Worm (Caenorhabditis elegans) whole organism, young adult: ENCODE results near the gene ZK809.1.

ENCODE experiments used
- F22D6.2 ChIP-seq: sonication (generic microtip); optimal IDR thresholded peaks from 2 replicates; lab custom pipeline; 2016; ENCODE audit warnings: mild to moderate bottlenecking, missing genetic modification characterization, missing compliant biosample characterization
- K11D2.4 ChIP-seq: fragments of 200-800 bp; sonication (Bioruptor generic); IDR thresholded peaks from 2 replicates; pipeline ENCODE4 v1.3.6; 2022; ENCODE audit warnings: missing genetic modification reagents, missing genetic modification characterization, missing compliant biosample characterization
- Y67H2A.10 ChIP-seq: fragments of 200-800 bp; sonication (Bioruptor generic); conservative IDR thresholded peaks from 2 replicates; pipeline ENCODE4 v1.3.6; 2022; ENCODE audit warnings: missing genetic modification reagents, missing genetic modification characterization, missing compliant biosample characterization
- chd-7 ChIP-seq: sonication (generic microtip); optimal IDR thresholded peaks from 2 replicates; lab custom pipeline; 2016; ENCODE audit warnings: mild to moderate bottlenecking, missing genetic modification characterization, moderate library complexity, missing compliant biosample characterization
- madf-6 ChIP-seq: fragments of 200-800 bp; sonication (Bioruptor generic); IDR thresholded peaks from 2 replicates; pipeline ENCODE4 v1.3.6; 2022; ENCODE audit warnings: missing genetic modification reagents, missing genetic modification characterization, missing compliant biosample characterization
- nhr-80 ChIP-seq: sonication (generic microtip); optimal IDR thresholded peaks from 2 replicates; lab custom pipeline; 2016; ENCODE audit warnings: missing genetic modification characterization, missing compliant biosample characterization
- nhr-90 ChIP-seq: sonication (generic microtip); optimal IDR thresholded peaks from 2 replicates; lab custom pipeline; 2016; ENCODE audit warnings: missing genotype, mild to moderate bottlenecking, missing genetic modification characterization, missing compliant biosample characterization
- pha-4 ChIP-seq: fragments of 150-350 bp; sonication (generic microtip); optimal IDR thresholded peaks from 2 replicates; lab custom pipeline; 2014; ENCODE audit warnings: missing biosample characterization, missing genetic modification reagents, missing genetic modification characterization
- snpc-4 ChIP-seq, 5 experiments: fragments of 150-350 bp in 1 of 5; sonication (generic microtip) in 4 of 5; optimal IDR thresholded peaks; 2 replicates each; lab custom pipeline; 2014 to 2018; ENCODE audit warnings: missing genetic modification characterization in 5 of 5, missing biosample characterization in 3 of 5, antibody characterized with exemption in 2 of 5, mild to moderate bottlenecking in 2 of 5, missing compliant biosample characterization in 2 of 5, missing genotype in 2 of 5, moderate library complexity in 2 of 5, missing genetic modification reagents in 1 of 5
- unc-62 ChIP-seq: fragments of 150-350 bp; optimal IDR thresholded peaks from 2 replicates; lab custom pipeline; 2014; ENCODE audit warnings: missing biosample characterization, missing genetic modification reagents, missing genetic modification characterization

DNA sequence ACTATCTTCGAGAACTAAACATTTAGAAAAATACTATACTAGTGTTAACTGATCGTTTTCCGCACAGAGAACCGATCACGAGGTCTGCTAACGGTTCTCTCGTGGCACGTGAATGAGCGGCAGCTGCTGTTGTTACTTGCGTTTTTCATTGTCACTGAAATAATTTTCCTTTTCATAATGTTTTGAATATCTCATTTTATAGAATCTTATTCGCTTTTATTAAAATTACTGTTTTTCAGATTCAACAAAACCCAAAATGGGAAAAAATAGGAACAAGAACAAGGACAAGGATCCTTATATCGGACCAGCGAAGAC, 5.5 kb upstream of the ZK809.1 start, which contains the start of gene F58B3.6:
- no peak for TF ChIP-seq pha-4
- no peak for TF ChIP-seq chd-7 (tag; lab: Kevin White, UChicago)
- no peak for TF ChIP-seq unc-62 (GFP tag; lab: Kevin White, UChicago)
- no peak for TF ChIP-seq Y67H2A.10 (GFP tag; lab: Robert Waterston, UW)
- no peak for TF ChIP-seq nhr-80
- no peak for TF ChIP-seq snpc-4 (GFP tag; optimal IDR thresholded peaks at IDR 0.05; lab: Kevin White, UChicago)
- TF ChIP-seq snpc-4 (tag; optimal IDR thresholded peaks at IDR 0.05; lab: Kevin White, UChicago), result no peak
- TF ChIP-seq madf-6 (GFP tag; lab: Robert Waterston, UW), result no peak
- TF ChIP-seq F22D6.2 (tag; lab: Kevin White, UChicago), result no peak
- no peak for TF ChIP-seq nhr-90 (tag; lab: Kevin White, UChicago)
- TF ChIP-seq K11D2.4, result no peak
